Worm (Caenorhabditis elegans) whole organism, L4 larva: ENCODE measurements around the gene B0454.5.

ENCODE experiments used
- R02D3.7 ChIP-seq: fragments of 150-350 bp; sonication (generic microtip); optimal IDR thresholded peaks from 3 replicates; lab custom pipeline; 2014; ENCODE audit warnings: missing biosample characterization, missing genetic modification characterization
- dve-1 ChIP-seq: sonication (generic microtip); optimal IDR thresholded peaks from 2 replicates; lab custom pipeline; 2017; ENCODE audit warnings: antibody characterized with exemption, mild to moderate bottlenecking, missing genetic modification characterization, missing compliant biosample characterization; ENCODE audit not compliant: insufficient read depth
- pha-4 ChIP-seq, 2 experiments: fragments of 150-350 bp in 1 of 2; fragments of 200-800 bp in 1 of 2; sonication (Bioruptor generic) in 1 of 2; IDR thresholded peaks in 1 of 2; optimal IDR thresholded peaks in 1 of 2; 2 replicates each; pipeline versions ENCODE4 v1.3.6 to Lab custom; 2014 to 2022; ENCODE audit warnings: missing genetic modification characterization in 2 of 2, missing genetic modification reagents in 2 of 2, missing biosample characterization in 1 of 2, missing compliant biosample characterization in 1 of 2
- unc-62 ChIP-seq, 3 experiments: fragments of 150-350 bp in 1 of 3; sonication (generic microtip); optimal IDR thresholded peaks in 2 of 3; peaks in 1 of 3; 1 replicate in 1 of 3; 2 replicates in 2 of 3; lab custom pipeline; 2014 to 2017; ENCODE audit warnings: missing biosample characterization in 3 of 3, missing genetic modification characterization in 3 of 3, missing genetic modification reagents in 3 of 3, missing genotype in 1 of 3

DNA sequence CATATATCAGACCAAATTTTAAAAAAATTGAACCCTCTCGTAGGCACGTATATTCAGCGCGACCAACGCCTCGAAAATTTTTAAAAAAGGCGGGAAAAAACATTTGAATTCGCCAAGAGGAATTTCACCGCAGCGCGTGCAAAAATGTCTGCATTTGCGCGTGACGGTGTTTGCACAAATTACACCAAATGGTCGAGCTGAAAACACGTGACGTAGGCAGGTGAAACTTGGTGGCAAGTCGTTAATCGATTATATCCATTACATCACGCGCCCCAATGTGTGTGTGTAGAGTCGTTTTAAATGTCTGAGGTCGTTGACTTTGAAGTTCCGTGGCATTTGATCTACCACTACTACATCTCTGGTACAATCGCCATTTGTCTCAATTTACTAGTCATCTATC, 12.0 kb downstream of the B0454.5 start, which contains the start of gene sri-31:
- TF ChIP-seq unc-62 (GFP tag; optimal IDR thresholded peaks at IDR 0.05 in 1 of 2; lab: Kevin White, UChicago) (no peak), unc-62 (tag; optimal IDR thresholded peaks at IDR 0.05; lab: Kevin White, UChicago) (no peak), dve-1 (tag; lab: Kevin White, UChicago) (no peak), pha-4 (GFP tag; IDR thresholded peaks at IDR 0.05; lab: Robert Waterston, UW) (no peak), pha-4 (tag; optimal IDR thresholded peaks at IDR 0.05; lab: Kevin White, UChicago) (no peak), R02D3.7 (no peak)
